Worm (Caenorhabditis elegans): Measurements from ENCODE around the gene E04F6.6.

The E04F6.6 gene

DNA sequence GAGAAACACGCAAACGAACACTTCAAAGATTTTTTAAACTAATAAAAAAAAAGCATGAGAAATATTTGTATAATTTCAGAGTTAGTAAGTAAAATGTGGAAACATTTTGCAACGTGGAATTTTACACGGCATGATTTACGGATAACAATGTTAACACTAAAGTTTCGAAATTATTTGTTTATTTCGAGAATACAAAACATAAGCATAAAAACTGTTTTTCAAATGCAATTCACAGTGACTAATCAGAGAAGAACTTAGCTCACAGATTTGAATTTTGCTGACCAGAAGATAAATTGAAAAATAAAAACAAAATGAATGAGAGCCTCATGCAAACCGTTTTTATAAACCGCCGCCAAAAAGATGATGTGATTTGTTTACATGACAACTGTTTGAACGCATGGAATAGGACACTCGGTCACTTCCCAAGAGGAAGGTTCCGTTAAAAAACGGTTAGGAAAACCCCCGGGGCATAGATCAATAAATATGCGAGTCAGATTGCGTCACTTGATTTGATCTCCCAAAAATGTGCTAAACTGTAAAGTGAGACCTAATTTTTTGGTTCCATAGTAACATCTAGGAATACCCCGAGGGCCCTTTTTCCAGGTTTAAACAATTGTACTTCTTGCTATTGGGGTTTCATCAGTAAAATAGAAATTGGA lies 26.6 kb upstream of the E04F6.6 start, which contains the start of gene clh-3 (continued):
- TF ChIP-seq Y75B8A.6 (GFP tag; IDR thresholded peaks at IDR 0.05), result no peak

ce11 chrII:7224074-7224473 lies 24.7 kb upstream of the E04F6.6 start:
- TF ChIP-seq aha-1 (tag) (peak; percentile 55), unc-62 (GFP tag; optimal IDR thresholded peaks at IDR 0.05 in 1 of 2) (peak in 1 of 2 experiments; percentile 56), unc-62 (tag; optimal IDR thresholded peaks at IDR 0.05) (no peak), ZK337.2 (GFP tag; IDR thresholded peaks at IDR 0.05) (no peak)

DNA sequence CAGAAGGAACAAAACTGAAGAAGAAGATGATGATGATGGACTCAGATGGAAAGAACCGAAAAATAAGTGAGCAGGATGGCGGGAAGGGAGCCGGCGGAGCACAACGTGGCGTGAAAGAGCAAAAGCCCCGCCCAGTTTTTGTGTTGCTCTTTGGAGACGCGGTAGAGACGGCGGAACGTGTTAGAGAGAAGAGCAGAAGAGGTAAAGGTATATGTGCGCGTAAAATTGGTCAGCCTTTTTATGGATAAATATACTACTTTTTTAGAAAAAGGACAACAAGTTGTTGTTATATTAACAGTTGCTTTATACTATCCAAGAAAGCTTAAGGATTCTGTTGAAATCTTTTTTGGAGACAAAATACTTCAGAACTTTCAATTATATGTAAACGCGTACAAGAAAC lies 17.7 kb upstream of the E04F6.6 start, which contains the start of gene E04F6.10:
Gene E04F6.10, minus strand, starts transcription at position 101 of the 400 bp plus-strand sequence.
- no peak for TF ChIP-seq nhr-41 (GFP tag; IDR thresholded peaks at IDR 0.05)
- peak in 1 of 2 experiments; percentile 57 for TF ChIP-seq unc-62 (GFP tag; optimal IDR thresholded peaks at IDR 0.05 in 1 of 2)
- TF ChIP-seq unc-62 (tag; optimal IDR thresholded peaks at IDR 0.05), result no peak
- no peak for TF ChIP-seq skn-1 (tag; optimal IDR thresholded peaks at IDR 0.05)
- peak; percentile 66 for TF ChIP-seq aha-1 (tag)
- TF ChIP-seq lin-39 (tag; optimal IDR thresholded peaks at IDR 0.05), result no peak

DNA sequence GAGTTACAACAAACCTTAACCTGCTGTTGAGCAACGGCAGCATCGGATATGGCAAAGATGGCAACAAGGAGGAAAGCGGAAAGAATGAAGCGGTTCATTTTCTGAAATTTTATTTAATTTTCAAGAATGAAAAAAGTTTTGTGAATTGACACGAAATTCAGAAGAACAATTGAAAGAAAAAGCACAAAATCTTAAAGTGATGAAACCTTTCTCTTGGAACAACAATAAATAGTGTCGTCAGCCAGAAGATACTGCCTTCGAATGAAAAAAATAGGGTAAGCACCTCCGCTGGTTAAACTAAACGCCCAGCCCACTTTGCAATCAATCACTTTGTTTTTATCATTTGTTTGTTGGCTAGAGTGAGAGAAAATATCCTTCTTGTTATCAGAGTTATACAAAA lies 12.7 kb upstream of the E04F6.6 start, which contains the start of gene E04F6.9:
Gene E04F6.9, minus strand, starts transcription at position 101 of the 400 bp plus-strand sequence.
- TF ChIP-seq daf-16 (GFP tag; optimal IDR thresholded peaks at IDR 0.05) (peak in 1 of 2 experiments; percentile 36), daf-16 (tag; optimal IDR thresholded peaks at IDR 0.05) (no peak), F37D6.2 (tag; optimal IDR thresholded peaks at IDR 0.05) (no peak)

ce11 chrII:7211280-7211679 lies 11.9 kb upstream of the E04F6.6 start, which contains the start of gene E04F6.8:
Gene E04F6.8 (minus strand): TSS chrII:7211380.
- TF ChIP-seq hlh-30 (tag; optimal IDR thresholded peaks at IDR 0.05; ENCODE audit: insufficient read depth) (peak; percentile 38), daf-16 (GFP tag; optimal IDR thresholded peaks at IDR 0.05) (peak in 1 of 2 experiments; percentile 75), daf-16 (tag; optimal IDR thresholded peaks at IDR 0.05) (no peak), snpc-4 (tag; optimal IDR thresholded peaks at IDR 0.05) (no peak), nhr-11 (tag; optimal IDR thresholded peaks at IDR 0.05) (peak; percentile 8), ceh-44 (GFP tag; IDR thresholded peaks at IDR 0.05) (no peak)

DNA sequence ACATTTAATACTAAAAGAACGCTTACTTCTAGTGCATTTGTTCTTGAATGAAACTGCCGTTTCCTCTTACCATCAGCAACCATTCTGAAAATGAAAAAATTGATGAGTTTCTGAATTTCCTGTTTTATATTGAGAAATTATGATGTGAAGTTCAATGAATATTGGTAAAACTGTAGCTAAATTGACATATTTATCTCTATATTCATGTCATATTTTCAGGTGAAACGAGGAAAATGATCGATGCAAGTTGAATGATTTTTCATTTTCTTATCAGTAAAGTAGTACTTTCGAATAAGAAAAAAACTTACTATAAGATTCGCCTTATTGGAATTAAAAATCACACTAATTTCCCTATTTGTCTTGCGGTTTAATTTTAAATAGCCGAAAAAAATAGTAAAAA lies 10.8 kb upstream of the E04F6.6 start, which contains the start of gene E04F6.15:
Gene E04F6.15, minus strand, starts transcription at position 101 of the 400 bp plus-strand sequence.
- TF ChIP-seq dmd-6 (GFP tag; IDR thresholded peaks at IDR 0.05) (peak; percentile 47; the same call in 1 of the 2 replicates), ama-1 (optimal IDR thresholded peaks at IDR 0.05) (no peak), nhr-102 (tag; optimal IDR thresholded peaks at IDR 0.05) (no peak), zfp-2 (tag; optimal IDR thresholded peaks at IDR 0.05) (no peak), Y48G9A.11 (GFP tag; IDR thresholded peaks at IDR 0.05) (no peak), nhr-237 (tag; optimal IDR thresholded peaks at IDR 0.05) (no peak), T20F7.1 (GFP tag; optimal IDR thresholded peaks at IDR 0.05) (peak; percentile 10), ceh-28 (tag; optimal IDR thresholded peaks at IDR 0.05) (no peak), dve-1 (tag; optimal IDR thresholded peaks at IDR 0.05; ENCODE audit: insufficient read depth) (peak; percentile 31)

DNA sequence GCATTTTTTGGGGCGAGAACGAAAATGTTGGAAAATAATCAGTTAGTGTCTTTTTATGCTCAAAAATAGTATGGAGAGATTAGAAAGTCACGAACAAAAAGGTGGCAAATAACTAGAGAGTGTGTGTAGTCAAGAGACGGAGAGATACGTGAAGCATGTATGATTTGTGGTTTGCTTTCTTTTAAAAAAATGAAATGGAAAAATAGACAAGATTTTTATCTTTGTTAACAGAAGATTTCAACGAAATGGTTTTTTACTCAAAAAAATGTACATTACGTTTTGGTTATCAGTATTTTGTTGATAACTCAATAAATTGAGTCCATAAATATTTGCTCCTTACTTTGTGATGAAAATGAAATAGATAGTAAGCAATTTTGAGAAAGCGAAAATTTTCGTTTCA lies 8.8 kb upstream of the E04F6.6 start, which contains the start of gene dhs-7:
Gene dhs-7, minus strand, starts transcription at position 277 of the 400 bp plus-strand sequence.
- no peak for TF ChIP-seq zfp-3 (GFP tag; conservative IDR thresholded peaks at IDR 0.05)
- TF ChIP-seq snpc-4 (tag; optimal IDR thresholded peaks at IDR 0.05), result no peak
- no peak for TF ChIP-seq set-16 (GFP tag; IDR thresholded peaks at IDR 0.05)
- TF ChIP-seq pha-4 (GFP tag; IDR thresholded peaks at IDR 0.05), result no peak
- no peak for TF ChIP-seq pha-4 (tag; optimal IDR thresholded peaks at IDR 0.05)
- TF ChIP-seq daf-16 (GFP tag; optimal IDR thresholded peaks at IDR 0.05), result no peak
- peak; percentile 70 for TF ChIP-seq daf-16 (tag; optimal IDR thresholded peaks at IDR 0.05)
- peak; percentile 20 for TF ChIP-seq hlh-11 (tag; optimal IDR thresholded peaks at IDR 0.05)
- TF ChIP-seq dve-1 (tag; optimal IDR thresholded peaks at IDR 0.05; ENCODE audit: insufficient read depth), result peak; percentile 58
- peak; percentile 34 for TF ChIP-seq nhr-28 (tag; optimal IDR thresholded peaks at IDR 0.05)
- peak; percentile 47 for TF ChIP-seq pqm-1 (tag; optimal IDR thresholded peaks at IDR 0.05)
- no peak for TF ChIP-seq T26A8.4 (GFP tag; IDR thresholded peaks at IDR 0.05)
- no peak for TF ChIP-seq F44E2.7 (GFP tag; IDR thresholded peaks at IDR 0.05)
- TF ChIP-seq dmd-6 (GFP tag; IDR thresholded peaks at IDR 0.05), result peak; percentile 36; the same call in 1 of the 2 replicates
- no peak for TF ChIP-seq spr-3 (GFP tag; optimal IDR thresholded peaks at IDR 0.05)
- TF ChIP-seq nhr-6 (tag; optimal IDR thresholded peaks at IDR 0.05), result no peak

Measured in whole organism, L4 larva.